Fruit fly (Drosophila melanogaster) whole organism: ENCODE data around the gene CG1440.

Source experiments
- CG8478 ChIP-seq: fragments of >200 bp; optimal IDR thresholded peaks from 2 replicates; lab custom pipeline; 2018; ENCODE audit warnings: inconsistent platforms
- Dll ChIP-seq: fragments of >200 bp; optimal IDR thresholded peaks from 2 replicates; lab custom pipeline; 2017
- EcR ChIP-seq, 2 experiments: fragments of >200 bp; optimal IDR thresholded peaks; 2 replicates each; lab custom pipeline; 2017; ENCODE audit warnings: missing biosample characterization in 2 of 2, missing genetic modification characterization in 2 of 2, missing genetic modification reagents in 2 of 2
- psq ChIP-seq: fragments of >200 bp; optimal IDR thresholded peaks from 2 replicates; lab custom pipeline; 2017
- usp ChIP-seq: fragments of >200 bp; optimal IDR thresholded peaks from 2 replicates; lab custom pipeline; 2017; ENCODE audit warnings: missing biosample characterization, missing genetic modification characterization, mixed read lengths

DNA sequence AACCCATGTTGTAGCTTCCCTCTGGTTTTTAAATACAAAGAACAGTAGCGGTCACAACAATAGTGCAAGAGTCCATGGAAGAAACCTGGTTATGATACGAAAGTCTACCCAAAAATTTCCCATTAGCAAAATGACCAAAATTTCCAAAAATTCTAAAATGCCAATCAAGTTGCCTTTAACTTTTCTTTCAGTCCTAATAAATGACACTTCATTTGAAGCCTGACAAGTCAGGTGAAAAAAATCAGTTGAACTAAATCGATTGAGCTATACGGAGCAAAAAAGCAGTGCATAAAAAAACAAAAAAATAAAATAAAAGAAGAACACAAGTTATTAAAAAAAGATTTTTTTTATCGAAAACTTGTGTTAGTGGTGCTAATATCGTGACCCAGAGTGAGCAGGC is 21.3 kb upstream of the CG1440 start:
- TF ChIP-seq CG8478 = no peak
- no peak for TF ChIP-seq psq
- no peak for TF ChIP-seq EcR (GFP tag; optimal IDR thresholded peaks at IDR 0.05; lab: Kevin White, UChicago)
- no peak for TF ChIP-seq usp (GFP tag; lab: Kevin White, UChicago)
- no peak for TF ChIP-seq Dll (lab: Kevin White, UChicago)
